Worm (Caenorhabditis elegans): ENCODE measurements around the gene F26A1.1.

Gene F26A1.1

DNA sequence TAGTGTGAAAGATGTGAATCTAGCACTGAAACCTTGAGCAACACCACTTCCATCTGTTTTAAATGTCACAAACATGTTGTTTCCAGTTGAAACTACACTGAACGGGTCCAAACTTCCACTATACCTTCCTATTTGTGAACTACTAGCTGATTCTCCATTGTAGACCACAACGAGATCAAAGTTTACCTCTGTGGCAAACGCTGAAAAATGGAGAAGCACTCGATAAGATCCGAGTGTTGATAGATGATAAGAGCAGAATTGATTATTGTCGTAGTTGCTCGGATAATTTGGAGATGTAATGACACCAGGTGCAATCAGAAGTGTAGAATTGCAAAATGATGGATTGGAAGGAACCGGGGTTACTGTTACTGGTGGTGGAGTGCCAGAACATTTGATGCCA is 31.6 kb downstream of the F26A1.1 start:
- TF ChIP-seq M03D4.4 (tag; optimal IDR thresholded peaks at IDR 0.05) (no peak), ham-2 (GFP tag; optimal IDR thresholded peaks at IDR 0.05) (no peak), nhr-28 (tag; optimal IDR thresholded peaks at IDR 0.05) (no peak), unc-39 (tag; optimal IDR thresholded peaks at IDR 0.05) (no peak), lin-13 (tag; optimal IDR thresholded peaks at IDR 0.05) (no peak), nhr-237 (tag; optimal IDR thresholded peaks at IDR 0.05) (no peak), blmp-1 (tag; optimal IDR thresholded peaks at IDR 0.05) (no peak), mab-5 (tag; optimal IDR thresholded peaks at IDR 0.05) (no peak), drap-1 (GFP tag; optimal IDR thresholded peaks at IDR 0.05) (no peak), snpc-4 (tag; optimal IDR thresholded peaks at IDR 0.05) (no peak), unc-120 (tag; optimal IDR thresholded peaks at IDR 0.05; ENCODE audit: poor library complexity, severe bottlenecking) (no peak), sem-2 (GFP tag; optimal IDR thresholded peaks at IDR 0.05) (no peak), ces-1 (GFP tag; optimal IDR thresholded peaks at IDR 0.05) (no peak), ceh-43 (GFP tag; optimal IDR thresholded peaks at IDR 0.05) (no peak), cnd-1 (tag; optimal IDR thresholded peaks at IDR 0.05) (no peak), flh-1 (GFP tag; optimal IDR thresholded peaks at IDR 0.05) (no peak), ceh-39 (tag; optimal IDR thresholded peaks at IDR 0.05) (no peak), nhr-12 (tag; optimal IDR thresholded peaks at IDR 0.05) (no peak)

DNA sequence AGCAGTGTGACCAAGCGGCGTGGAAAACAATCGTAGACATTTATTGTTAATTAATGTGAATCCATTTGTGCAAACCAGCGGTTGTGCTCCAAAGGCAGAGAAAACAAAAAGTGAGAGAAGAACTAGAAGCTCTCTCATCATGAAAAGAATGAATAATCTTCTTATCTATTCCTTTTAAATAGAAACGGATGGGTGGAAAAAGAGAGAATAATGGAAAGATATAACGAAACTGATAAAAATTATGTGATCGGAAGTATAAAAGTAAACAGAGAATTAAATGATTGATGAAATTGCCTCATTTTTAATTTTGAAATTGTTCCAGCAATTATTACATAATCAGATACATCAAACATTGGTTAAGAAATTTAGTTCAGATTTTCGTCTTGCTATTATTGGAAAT is 33.1 kb downstream of the F26A1.1 start, which contains the start of gene clec-5:
Gene clec-5, minus strand, starts transcription at position 178 of the 400 bp plus-strand sequence.
- no peak for TF ChIP-seq lin-32 (GFP tag; optimal IDR thresholded peaks at IDR 0.05)
- no peak for TF ChIP-seq snpc-4 (tag; optimal IDR thresholded peaks at IDR 0.05)
- TF ChIP-seq ham-2 (GFP tag; optimal IDR thresholded peaks at IDR 0.05) = no peak

- TF ChIP-seq ceh-43 (GFP tag; optimal IDR thresholded peaks at IDR 0.05) (no peak), mep-1 (tag; optimal IDR thresholded peaks at IDR 0.05) (no peak), nhr-28 (tag; optimal IDR thresholded peaks at IDR 0.05) (no peak), nhr-76 (tag; optimal IDR thresholded peaks at IDR 0.05) (no peak)
These were observed 37.0 kb downstream of the F26A1.1 start, which contains the start of gene clec-6 for ce11 chrIII:4887291-4887690. Gene clec-6, minus strand, starts transcription at chrIII:4887444.

DNA sequence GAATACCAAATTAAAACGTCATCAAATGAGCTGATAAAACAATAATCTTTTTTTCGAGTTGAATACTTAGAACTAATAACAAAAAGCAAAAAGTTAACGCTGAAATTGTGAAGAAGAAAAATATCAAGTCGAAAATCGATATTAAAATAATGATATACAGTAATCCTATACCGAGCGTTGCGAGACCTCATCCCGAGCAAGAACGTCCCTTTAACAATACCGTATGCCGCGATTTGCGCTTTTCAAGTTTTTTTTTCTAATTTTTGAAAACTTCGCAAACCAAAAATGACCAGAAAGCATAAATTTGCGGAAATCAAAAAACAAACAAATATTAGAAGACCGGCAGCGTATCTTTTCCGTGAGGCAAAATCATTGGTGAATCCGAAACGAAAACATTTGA is 40.7 kb downstream of the F26A1.1 start, which contains the start of gene F26F4.5:
Gene F26F4.5, minus strand, starts transcription at position 256 of the 400 bp plus-strand sequence.
- no peak for TF ChIP-seq ham-2 (GFP tag; optimal IDR thresholded peaks at IDR 0.05)
- TF ChIP-seq unc-62 (GFP tag; optimal IDR thresholded peaks at IDR 0.05) = no peak
- TF ChIP-seq ceh-43 (GFP tag; optimal IDR thresholded peaks at IDR 0.05) = no peak
- no peak for TF ChIP-seq nhr-12 (tag; optimal IDR thresholded peaks at IDR 0.05)

DNA sequence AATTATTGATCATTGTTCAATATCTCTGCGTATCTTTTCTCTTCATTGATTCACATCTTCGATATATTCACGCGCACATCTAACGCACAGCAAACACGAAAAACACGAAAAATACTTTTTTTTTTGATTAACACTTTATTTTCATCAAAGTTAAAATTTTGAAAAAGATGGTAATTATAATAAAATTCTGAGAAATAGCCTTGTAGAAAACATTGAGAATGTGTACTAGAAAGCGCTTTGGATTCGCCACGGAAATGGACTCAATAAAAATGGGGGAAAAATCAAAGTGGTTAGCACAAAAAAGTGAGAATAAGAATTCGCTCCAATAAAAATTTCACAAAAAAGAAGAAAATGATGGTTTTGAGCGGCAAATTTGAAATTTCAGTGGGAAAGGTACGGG is 43.2 kb downstream of the F26A1.1 start, which contains the start of gene F26F4.6:
Gene F26F4.6, minus strand, starts transcription at position 101 of the 400 bp plus-strand sequence.
- TF ChIP-seq ceh-83 (GFP tag; optimal IDR thresholded peaks at IDR 0.05) (no peak), lsy-2 (tag; optimal IDR thresholded peaks at IDR 0.05) (no peak), mls-2 (tag; optimal IDR thresholded peaks at IDR 0.05) (no peak), nhr-2 (tag; optimal IDR thresholded peaks at IDR 0.05) (no peak), ztf-11 (tag; optimal IDR thresholded peaks at IDR 0.05) (no peak)

DNA sequence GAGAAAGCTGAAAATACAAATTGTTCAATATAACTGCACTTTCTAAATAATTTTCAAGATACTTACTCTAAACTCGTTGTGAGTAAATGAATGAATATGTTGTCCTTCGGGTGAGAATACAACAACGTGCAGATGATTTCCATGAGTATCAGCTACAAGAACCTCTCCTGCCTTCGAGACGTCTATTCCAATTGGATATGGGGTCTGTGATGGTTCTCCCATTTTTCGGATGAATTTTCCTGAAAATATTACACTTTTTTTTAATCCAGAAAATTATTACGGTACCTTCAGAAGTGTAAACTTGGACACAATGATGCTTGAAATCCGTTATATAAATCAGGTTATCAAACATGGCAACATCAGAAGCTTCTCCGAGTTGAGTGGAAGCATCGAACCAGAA is 45.0 kb downstream of the F26A1.1 start:
- no peak for TF ChIP-seq nhr-12 (tag; optimal IDR thresholded peaks at IDR 0.05)
- TF ChIP-seq ces-1 (GFP tag; optimal IDR thresholded peaks at IDR 0.05) = no peak
- no peak for TF ChIP-seq ceh-83 (GFP tag; optimal IDR thresholded peaks at IDR 0.05)
- no peak for TF ChIP-seq cnd-1 (tag; optimal IDR thresholded peaks at IDR 0.05)
- no peak for TF ChIP-seq M03D4.4 (tag; optimal IDR thresholded peaks at IDR 0.05)
- no peak for TF ChIP-seq nhr-2 (tag; optimal IDR thresholded peaks at IDR 0.05)
- TF ChIP-seq drap-1 (GFP tag; optimal IDR thresholded peaks at IDR 0.05) = no peak
- TF ChIP-seq unc-39 (tag; optimal IDR thresholded peaks at IDR 0.05) = no peak
- TF ChIP-seq hlh-1 (tag; optimal IDR thresholded peaks at IDR 0.05) = no peak
- TF ChIP-seq unc-120 (tag; optimal IDR thresholded peaks at IDR 0.05; ENCODE audit: poor library complexity, severe bottlenecking) = no peak
- no peak for TF ChIP-seq mls-2 (tag; optimal IDR thresholded peaks at IDR 0.05)
- no peak for TF ChIP-seq elt-3 (tag; optimal IDR thresholded peaks at IDR 0.05)
- TF ChIP-seq blmp-1 (tag; optimal IDR thresholded peaks at IDR 0.05) = no peak
- no peak for TF ChIP-seq sptf-1 (tag; optimal IDR thresholded peaks at IDR 0.05)
- no peak for TF ChIP-seq sem-2 (GFP tag; optimal IDR thresholded peaks at IDR 0.05)
- no peak for TF ChIP-seq lin-13 (tag; optimal IDR thresholded peaks at IDR 0.05)
